Fruit fly (Drosophila melanogaster) whole organism, embryonic: ENCODE results near the gene ebd1.

Experiments
- Ada2b ChIP-seq: fragments of 200-800 bp; sonication (Bioruptor generic); IDR thresholded peaks from 2 replicates; pipeline ENCODE4 v1.3.6; 2022; ENCODE audit warnings: missing biosample characterization, missing genetic modification characterization
- Bgb ChIP-seq: fragments of 200-800 bp; sonication (Bioruptor generic); IDR thresholded peaks from 2 replicates; pipeline ENCODE4 v1.3.6; 2022; ENCODE audit warnings: missing biosample characterization, missing genetic modification characterization; ENCODE audit not compliant: partially characterized antibody
- CG1024 ChIP-seq: fragments of 200-800 bp; sonication (Bioruptor generic); IDR thresholded peaks from 2 replicates; pipeline ENCODE4 v1.3.6; 2022; ENCODE audit warnings: missing biosample characterization, missing genetic modification characterization
- CG10431 ChIP-seq: fragments of 200-800 bp; sonication (Bioruptor generic); optimal IDR thresholded peaks from 3 replicates; lab custom pipeline; 2018; ENCODE audit warnings: missing biosample characterization, mild to moderate bottlenecking, missing genetic modification characterization
- CG11085 ChIP-seq: fragments of 200-800 bp; sonication (Bioruptor generic); IDR thresholded peaks from 2 replicates; pipeline ENCODE4 v1.3.6; 2022; ENCODE audit warnings: missing biosample characterization, missing genetic modification characterization
- CG11504 ChIP-seq: fragments of 200-800 bp; sonication (Bioruptor generic); optimal IDR thresholded peaks from 3 replicates; lab custom pipeline; 2019; ENCODE audit warnings: missing biosample characterization, mild to moderate bottlenecking, missing genetic modification characterization, moderate library complexity
- CG11723 ChIP-seq: fragments of 200-800 bp; sonication (Bioruptor generic); optimal IDR thresholded peaks from 2 replicates; lab custom pipeline; 2017; ENCODE audit warnings: missing biosample characterization, mild to moderate bottlenecking, missing genetic modification characterization
- CG12391 ChIP-seq: fragments of 200-800 bp; sonication (Bioruptor generic); optimal IDR thresholded peaks from 3 replicates; lab custom pipeline; 2018; ENCODE audit warnings: missing biosample characterization, mild to moderate bottlenecking, missing genetic modification characterization, moderate library complexity
- CG14441 ChIP-seq: fragments of 200-800 bp; sonication (Bioruptor generic); IDR thresholded peaks from 2 replicates; pipeline ENCODE4 v1.3.6; 2022; ENCODE audit warnings: missing biosample characterization, missing genetic modification characterization
- CG14965 ChIP-seq: fragments of 200-800 bp; sonication (Bioruptor generic); optimal IDR thresholded peaks from 2 replicates; lab custom pipeline; 2016; ENCODE audit warnings: missing biosample characterization, missing genetic modification characterization, borderline replicate concordance
- CG1647 ChIP-seq: fragments of 200-800 bp; sonication (Bioruptor generic); optimal IDR thresholded peaks from 3 replicates; lab custom pipeline; 2016; ENCODE audit warnings: missing biosample characterization, missing genetic modification characterization
- CG3407 ChIP-seq: fragments of 200-800 bp; sonication (Bioruptor generic); optimal IDR thresholded peaks from 2 replicates; lab custom pipeline; 2018; ENCODE audit warnings: missing biosample characterization, mild to moderate bottlenecking, missing genetic modification characterization
- CG42726 ChIP-seq: fragments of 200-800 bp; sonication (Bioruptor generic); IDR thresholded peaks from 2 replicates; pipeline ENCODE4 v1.3.6; 2022; ENCODE audit warnings: missing biosample characterization, missing genetic modification characterization; ENCODE audit not compliant: partially characterized antibody
- CG7745 ChIP-seq: fragments of 200-800 bp; sonication (Bioruptor generic); optimal IDR thresholded peaks from 2 replicates; lab custom pipeline; 2018; ENCODE audit warnings: missing biosample characterization, mild to moderate bottlenecking, missing genetic modification characterization, moderate library complexity
- CG9876 ChIP-seq: fragments of 200-800 bp; sonication (Bioruptor generic); optimal IDR thresholded peaks from 2 replicates; lab custom pipeline; 2016; ENCODE audit warnings: missing biosample characterization, missing genetic modification characterization
- CrebB ChIP-seq: fragments of 200-800 bp; sonication (Bioruptor generic); optimal IDR thresholded peaks from 3 replicates; lab custom pipeline; 2018; ENCODE audit warnings: missing biosample characterization, mild to moderate bottlenecking, missing genetic modification characterization
- Dll ChIP-seq: fragments of 200-800 bp; sonication (Bioruptor generic); IDR thresholded peaks from 4 replicates; pipeline ENCODE4 v1.3.6; 2022; ENCODE audit warnings: missing biosample characterization, missing genetic modification characterization; ENCODE audit not compliant: partially characterized antibody
- Doc2 ChIP-seq: fragments of 200-800 bp; sonication (Bioruptor generic); IDR thresholded peaks from 2 replicates; pipeline ENCODE4 v1.3.6; 2022; ENCODE audit warnings: missing biosample characterization, missing genetic modification characterization
- Hr3 ChIP-seq: fragments of 200-800 bp; sonication (Bioruptor generic); optimal IDR thresholded peaks from 3 replicates; lab custom pipeline; 2016; ENCODE audit warnings: missing biosample characterization, missing genetic modification characterization
- Nf-YC ChIP-seq: fragments of 200-800 bp; optimal IDR thresholded peaks from 3 replicates; lab custom pipeline; 2019; ENCODE audit warnings: missing biosample characterization, mild to moderate bottlenecking, missing genetic modification characterization, moderate library complexity
- Oli ChIP-seq: fragments of 200-800 bp; sonication (Bioruptor generic); optimal IDR thresholded peaks from 2 replicates; lab custom pipeline; 2018; ENCODE audit warnings: missing biosample characterization, mild to moderate bottlenecking, missing genetic modification characterization, moderate library complexity
- Opbp ChIP-seq: fragments of 200-800 bp; sonication (Bioruptor generic); IDR thresholded peaks from 3 replicates; pipeline ENCODE4 v1.3.6; 2022; ENCODE audit warnings: missing biosample characterization, missing genetic modification characterization; ENCODE audit not compliant: partially characterized antibody
- Rfx ChIP-seq: fragments of 200-800 bp; sonication (Bioruptor generic); IDR thresholded peaks from 2 replicates; pipeline ENCODE4 v1.3.6; 2022; ENCODE audit warnings: missing biosample characterization, missing genetic modification characterization
- Scr ChIP-seq: fragments of 200-800 bp; sonication (Bioruptor generic); IDR thresholded peaks from 2 replicates; pipeline ENCODE4 v1.3.6; 2022; ENCODE audit warnings: missing biosample characterization, missing genetic modification characterization; ENCODE audit not compliant: partially characterized antibody
- Six4 ChIP-seq: fragments of 200-800 bp; sonication (Bioruptor generic); optimal IDR thresholded peaks from 2 replicates; lab custom pipeline; 2016; ENCODE audit warnings: missing biosample characterization, missing genetic modification characterization
- TFAM ChIP-seq: fragments of 200-800 bp; sonication (Bioruptor generic); optimal IDR thresholded peaks from 2 replicates; lab custom pipeline; 2017; ENCODE audit warnings: missing biosample characterization, missing genetic modification characterization, inconsistent platforms
- Tbp ChIP-seq: fragments of >200 bp; optimal IDR thresholded peaks from 2 replicates; lab custom pipeline; 2018; ENCODE audit warnings: missing biosample characterization, missing genetic modification characterization
- Trl ChIP-seq, 3 experiments: fragments of >200 bp in 2 of 3; fragments of 200-800 bp in 1 of 3; sonication (Bioruptor generic) in 1 of 3; optimal IDR thresholded peaks; 2 replicates in 1 of 3; 3 replicates in 2 of 3; lab custom pipeline; 2016 to 2017; ENCODE audit warnings: missing biosample characterization in 1 of 3, missing genetic modification characterization in 1 of 3
- abd-A ChIP-seq: fragments of 200-800 bp; sonication (Bioruptor generic); optimal IDR thresholded peaks from 3 replicates; lab custom pipeline; 2019; ENCODE audit warnings: missing biosample characterization, mild to moderate bottlenecking, missing genetic modification characterization, moderate library complexity
- cas ChIP-seq: fragments of 200-800 bp; sonication (Bioruptor generic); IDR thresholded peaks from 2 replicates; pipeline ENCODE4 v1.3.6; 2022; ENCODE audit warnings: missing biosample characterization, missing genetic modification characterization
- cg ChIP-seq: fragments of 200-800 bp; sonication (Bioruptor generic); optimal IDR thresholded peaks from 3 replicates; lab custom pipeline; 2019; ENCODE audit warnings: missing biosample characterization, mild to moderate bottlenecking, missing genetic modification characterization, moderate library complexity
- chinmo ChIP-seq: fragments of 200-800 bp; sonication (Bioruptor generic); IDR thresholded peaks from 4 replicates; pipeline ENCODE4 v1.3.6; 2022; ENCODE audit warnings: missing biosample characterization, missing genetic modification characterization; ENCODE audit not compliant: partially characterized antibody
- dan ChIP-seq: fragments of 200-800 bp; sonication (Bioruptor generic); IDR thresholded peaks from 2 replicates; pipeline ENCODE4 v1.3.6; 2022; ENCODE audit warnings: missing biosample characterization, missing genetic modification characterization
- dimm ChIP-seq: fragments of 200-800 bp; sonication (Bioruptor generic); IDR thresholded peaks from 2 replicates; pipeline ENCODE4 v1.3.6; 2022; ENCODE audit warnings: missing biosample characterization, missing genetic modification characterization
- dmrt99B ChIP-seq: fragments of 200-800 bp; sonication (Bioruptor generic); optimal IDR thresholded peaks from 2 replicates; lab custom pipeline; 2018; ENCODE audit warnings: missing biosample characterization, mild to moderate bottlenecking, missing genetic modification characterization, moderate library complexity
- dpn ChIP-seq, 2 experiments: fragments of 200-800 bp; sonication (Bioruptor generic); optimal IDR thresholded peaks; 3 replicates each; lab custom pipeline; 2016; ENCODE audit warnings: missing biosample characterization in 2 of 2, missing genetic modification characterization in 2 of 2
- fru ChIP-seq: fragments of >200 bp; optimal IDR thresholded peaks from 2 replicates; lab custom pipeline; 2017
- gro ChIP-seq: fragments of 200-800 bp; sonication (Bioruptor generic); optimal IDR thresholded peaks from 2 replicates; lab custom pipeline; 2016; ENCODE audit warnings: missing biosample characterization, missing genetic modification characterization
- hkb ChIP-seq, 2 experiments: fragments of 200-800 bp in 1 of 2; fragments of >200 bp in 1 of 2; sonication (Bioruptor generic) in 1 of 2; IDR thresholded peaks in 1 of 2; optimal IDR thresholded peaks in 1 of 2; 2 replicates each; pipeline versions ENCODE4 v1.3.6 to Lab custom; 2017 to 2022; ENCODE audit warnings: missing biosample characterization in 1 of 2, missing genetic modification characterization in 1 of 2
- hth ChIP-seq: fragments of >200 bp; optimal IDR thresholded peaks from 2 replicates; lab custom pipeline; 2017; ENCODE audit warnings: inconsistent platforms
- jigr1 ChIP-seq: fragments of 200-800 bp; sonication (Bioruptor generic); IDR thresholded peaks from 3 replicates; pipeline ENCODE4 v1.3.6; 2022; ENCODE audit warnings: missing biosample characterization, missing genetic modification characterization
- lab ChIP-seq: fragments of 200-800 bp; sonication (Bioruptor generic); optimal IDR thresholded peaks from 3 replicates; lab custom pipeline; 2017; ENCODE audit warnings: missing biosample characterization, missing genetic modification characterization, mild to moderate bottlenecking, moderate library complexity, missing genetic modification reagents
- oc ChIP-seq: fragments of 200-800 bp; sonication (Bioruptor generic); optimal IDR thresholded peaks from 2 replicates; lab custom pipeline; 2018; ENCODE audit warnings: missing biosample characterization, mild to moderate bottlenecking, missing genetic modification characterization, moderate library complexity
- pita ChIP-seq: fragments of 200-800 bp; sonication (Bioruptor generic); optimal IDR thresholded peaks from 2 replicates; lab custom pipeline; 2017; ENCODE audit warnings: missing biosample characterization, mild to moderate bottlenecking, missing genetic modification characterization
- pros ChIP-seq: fragments of 200-800 bp; sonication (Bioruptor generic); optimal IDR thresholded peaks from 3 replicates; lab custom pipeline; 2019; ENCODE audit warnings: missing biosample characterization, mild to moderate bottlenecking, missing genetic modification characterization, moderate library complexity
- sd ChIP-seq: fragments of 200-800 bp; sonication (Bioruptor generic); optimal IDR thresholded peaks from 3 replicates; lab custom pipeline; 2018; ENCODE audit warnings: missing biosample characterization, mild to moderate bottlenecking, missing genetic modification characterization, moderate library complexity
- sug ChIP-seq: fragments of 200-800 bp; optimal IDR thresholded peaks from 2 replicates; lab custom pipeline; 2019; ENCODE audit warnings: missing biosample characterization, mild to moderate bottlenecking, missing genetic modification characterization, moderate library complexity
- tin ChIP-seq: fragments of 200-800 bp; sonication (Bioruptor generic); optimal IDR thresholded peaks from 3 replicates; lab custom pipeline; 2016; ENCODE audit warnings: missing biosample characterization, missing genetic modification characterization
- tup ChIP-seq: fragments of 200-800 bp; sonication (Bioruptor generic); optimal IDR thresholded peaks from 2 replicates; lab custom pipeline; 2016; ENCODE audit warnings: missing biosample characterization, mild to moderate bottlenecking, missing genetic modification characterization, moderate library complexity
- wek ChIP-seq: fragments of 200-800 bp; sonication (Bioruptor generic); optimal IDR thresholded peaks from 3 replicates; lab custom pipeline; 2018; ENCODE audit warnings: missing biosample characterization, mild to moderate bottlenecking, missing genetic modification characterization, moderate library complexity

The ebd1 gene

dm6 chr3L:673324-673723 is 12.0 kb downstream of the ebd1 start (continued):
- no peak for TF ChIP-seq Dll (GFP tag; lab: Robert Waterston, UW)
- TF ChIP-seq Bgb (GFP tag; lab: Robert Waterston, UW) = no peak
- peak; percentile 94 for TF ChIP-seq Nf-YC
- TF ChIP-seq dan (GFP tag; lab: Robert Waterston, UW) = no peak
- no peak for TF ChIP-seq CG1647 (GFP tag; lab: Kevin White, UChicago)
- TF ChIP-seq oc (tag; lab: Kevin White, UChicago) = peak; percentile 12
- peak; percentile 63 for TF ChIP-seq sd (tag; lab: Kevin White, UChicago)
- no peak for TF ChIP-seq tup
- TF ChIP-seq CG14441 (GFP tag; lab: Robert Waterston, UW) = no peak
- peak; percentile 42 to 65 for TF ChIP-seq Trl (optimal IDR thresholded peaks at IDR 0.05; lab: Kevin White, UChicago)
- no peak for TF ChIP-seq Trl (GFP tag; optimal IDR thresholded peaks at IDR 0.05; lab: Kevin White, UChicago)
- TF ChIP-seq TFAM = no peak
- no peak for TF ChIP-seq CG42726 (GFP tag; lab: Robert Waterston, UW)
- no peak for TF ChIP-seq Hr3
- TF ChIP-seq jigr1 = no peak
- TF ChIP-seq CG14965 = no peak
- TF ChIP-seq CG10431 (GFP tag; lab: Kevin White, UChicago) = no peak
- TF ChIP-seq dmrt99B (tag; lab: Kevin White, UChicago) = no peak
- TF ChIP-seq wek (GFP tag; lab: Kevin White, UChicago) = no peak
- no peak for TF ChIP-seq Six4
- no peak for TF ChIP-seq pita
- TF ChIP-seq pros (GFP tag; lab: Kevin White, UChicago) = peak; percentile 54
- TF ChIP-seq tin (GFP tag; lab: Kevin White, UChicago) = no peak
- no peak for TF ChIP-seq Oli (tag; lab: Kevin White, UChicago)
- TF ChIP-seq Ada2b (GFP tag; lab: Robert Waterston, UW) = no peak
- TF ChIP-seq hth (lab: Kevin White, UChicago) = no peak
- no peak for TF ChIP-seq cg (GFP tag; lab: Kevin White, UChicago)
- no peak for TF ChIP-seq dimm (GFP tag; lab: Robert Waterston, UW)
- no peak for TF ChIP-seq sug (tag; lab: Kevin White, UChicago)
- TF ChIP-seq fru (lab: Kevin White, UChicago) = no peak
- 0 out of 4 replicates have a peak, but pooled peaks have one; percentile 66 for TF ChIP-seq chinmo
- no peak for TF ChIP-seq CrebB
- TF ChIP-seq Doc2 (GFP tag; lab: Robert Waterston, UW) = no peak
- no peak for TF ChIP-seq CG11085 (GFP tag; lab: Robert Waterston, UW)
- TF ChIP-seq Opbp (GFP tag; lab: Robert Waterston, UW) = 0 out of 3 replicates have a peak, but pooled peaks have one; percentile 11
- TF ChIP-seq hkb (optimal IDR thresholded peaks at IDR 0.05; lab: Kevin White, UChicago) = peak; percentile 63
- TF ChIP-seq hkb (GFP tag; IDR thresholded peaks at IDR 0.05; lab: Robert Waterston, UW) = no peak
- no peak for TF ChIP-seq CG9876
- no peak for TF ChIP-seq CG3407
- no peak for TF ChIP-seq dpn (GFP tag; optimal IDR thresholded peaks at IDR 0.05; lab: Kevin White, UChicago)
- no peak for TF ChIP-seq gro
- TF ChIP-seq CG1024 (GFP tag; lab: Robert Waterston, UW) = no peak
- TF ChIP-seq CG7745 (tag; lab: Kevin White, UChicago) = no peak
- TF ChIP-seq Tbp (GFP tag; lab: Kevin White, UChicago) = peak; percentile 46
- TF ChIP-seq abd-A = no peak
- TF ChIP-seq Scr (GFP tag; lab: Robert Waterston, UW) = 0 out of 2 replicates have a peak, but pooled peaks have one; percentile 13
- no peak for TF ChIP-seq CG11723
- peak; percentile 0 for TF ChIP-seq CG11504 (tag; lab: Kevin White, UChicago)
- TF ChIP-seq cas (GFP tag; lab: Robert Waterston, UW) = no peak
- no peak for TF ChIP-seq Rfx (GFP tag; lab: Robert Waterston, UW)
- no peak for TF ChIP-seq lab (GFP tag; lab: Kevin White, UChicago)
- TF ChIP-seq CG12391 = no peak
